Fruit fly (Drosophila melanogaster): Measurements from ENCODE around the gene CG12375.
A peak's percentile ranks its signal among the peaks of the same experiment; 100 is the strongest.

The CG12375 gene

DNA sequence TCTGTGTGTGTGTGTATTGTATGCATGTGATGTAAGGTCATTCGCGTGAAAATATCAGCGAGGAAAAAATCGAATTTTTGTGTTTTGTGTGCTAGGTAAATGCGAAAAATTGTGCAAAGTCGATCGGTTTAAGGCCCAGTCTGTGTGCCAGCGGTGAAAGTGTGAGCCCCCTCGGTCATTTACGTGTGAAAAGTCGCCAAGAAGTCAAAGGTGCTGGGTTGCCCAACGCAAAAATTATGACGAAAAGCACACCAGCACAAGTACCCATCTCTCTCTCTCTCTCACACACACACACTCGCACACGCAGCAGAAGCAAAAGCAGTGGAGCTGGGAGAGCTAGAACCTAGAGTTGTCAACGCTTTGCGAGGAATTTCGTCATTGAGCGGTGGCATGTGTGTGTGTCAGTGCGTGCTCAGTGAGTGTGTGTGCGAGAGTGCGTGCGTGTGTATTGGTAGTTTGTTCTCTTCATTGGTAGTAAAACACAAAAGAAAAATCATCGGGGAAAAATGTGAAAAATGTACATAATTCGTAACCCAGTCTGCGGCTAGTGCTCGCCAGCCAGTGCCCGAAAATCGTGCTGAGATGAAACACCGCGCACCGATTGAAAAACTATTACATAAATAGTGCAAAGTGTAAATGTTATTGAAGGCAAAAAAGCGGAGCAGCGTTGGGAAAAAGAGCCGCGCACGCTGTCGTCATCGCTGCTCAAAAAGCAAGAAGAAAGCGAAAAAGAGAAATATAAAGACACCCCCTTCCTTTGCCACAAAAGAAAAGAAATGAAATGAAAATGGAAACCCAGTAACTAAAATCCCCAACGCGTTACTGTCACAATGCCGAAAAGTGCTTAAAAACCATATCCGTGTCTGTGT is 43.0 kb downstream of the CG12375 start (continued):
- no peak for TF ChIP-seq kni (GFP tag; optimal IDR thresholded peaks at IDR 0.05)
- TF ChIP-seq CG11723 (GFP tag; optimal IDR thresholded peaks at IDR 0.05) = no peak
- no peak for TF ChIP-seq ap (GFP tag; IDR thresholded peaks at IDR 0.05)
- TF ChIP-seq CG30431 (GFP tag; optimal IDR thresholded peaks at IDR 0.05) = no peak
- no peak for TF ChIP-seq Antp (GFP tag; optimal IDR thresholded peaks at IDR 0.05)
- TF ChIP-seq sens (GFP tag) = peak; percentile 70
- TF ChIP-seq CG13287 (GFP tag; IDR thresholded peaks at IDR 0.05; ENCODE audit: partially characterized antibody) = no peak
- no peak for TF ChIP-seq schlank (tag; optimal IDR thresholded peaks at IDR 0.05)
- no peak for TF ChIP-seq CG11504 (tag; optimal IDR thresholded peaks at IDR 0.05)
- TF ChIP-seq vfl (GFP tag; optimal IDR thresholded peaks at IDR 0.05) = no peak
- no peak; the same call in 1 of the 2 replicates for TF ChIP-seq sob (GFP tag; IDR thresholded peaks at IDR 0.05)
- TF ChIP-seq CG32767 (GFP tag; IDR thresholded peaks at IDR 0.05) = no peak
- TF ChIP-seq CG7963 (GFP tag; IDR thresholded peaks at IDR 0.05; ENCODE audit: partially characterized antibody) = no peak
- TF ChIP-seq CG16863 (GFP tag; optimal IDR thresholded peaks at IDR 0.05) = no peak
- no peak for TF ChIP-seq CG10147 (GFP tag; optimal IDR thresholded peaks at IDR 0.05)
- no peak for TF ChIP-seq CG8765 (GFP tag; IDR thresholded peaks at IDR 0.05)
- 0 out of 2 replicates have a peak, but pooled peaks have one; percentile 4 for TF ChIP-seq aop (GFP tag; IDR thresholded peaks at IDR 0.05)
- TF ChIP-seq sug (tag; optimal IDR thresholded peaks at IDR 0.05) = no peak
- TF ChIP-seq CG2202 (tag; optimal IDR thresholded peaks at IDR 0.05) = no peak
- TF ChIP-seq pzg (GFP tag; optimal IDR thresholded peaks at IDR 0.05) = peak; percentile 4
- TF ChIP-seq CG14710 (tag; optimal IDR thresholded peaks at IDR 0.05) = no peak
- no peak for TF ChIP-seq Ada2b (GFP tag; IDR thresholded peaks at IDR 0.05)
- TF ChIP-seq Side (GFP tag; optimal IDR thresholded peaks at IDR 0.05) = no peak
- TF ChIP-seq rib (GFP tag; IDR thresholded peaks at IDR 0.05) = no peak
- TF ChIP-seq ken (GFP tag; IDR thresholded peaks at IDR 0.05) = no peak
- no peak for TF ChIP-seq CG7372 (GFP tag; IDR thresholded peaks at IDR 0.05)
- no peak for TF ChIP-seq NC2α (GFP tag; optimal IDR thresholded peaks at IDR 0.05)
- no peak for TF ChIP-seq az2 (GFP tag; optimal IDR thresholded peaks at IDR 0.05)
- peak; percentile 68 for TF ChIP-seq YL-1 (GFP tag; optimal IDR thresholded peaks at IDR 0.05)
- TF ChIP-seq CG9215 (GFP tag; IDR thresholded peaks at IDR 0.05) = 0 out of 2 replicates have a peak, but pooled peaks have one; percentile 19
- no peak for TF ChIP-seq BtbVII (GFP tag; optimal IDR thresholded peaks at IDR 0.05)
- TF ChIP-seq gfzf (GFP tag; optimal IDR thresholded peaks at IDR 0.05) = no peak
- TF ChIP-seq ssp (GFP tag; IDR thresholded peaks at IDR 0.05) = no peak
- peak; percentile 32; the same call in 1 of the 2 replicates for TF ChIP-seq Bgb (GFP tag; IDR thresholded peaks at IDR 0.05; ENCODE audit: partially characterized antibody)
- TF ChIP-seq CG31441 (GFP tag; IDR thresholded peaks at IDR 0.05) = no peak; the same call in 1 of the 2 replicates
- TF ChIP-seq slbo (GFP tag; IDR thresholded peaks at IDR 0.05) = 0 out of 2 replicates have a peak, but pooled peaks have one; percentile 31
- no peak for TF ChIP-seq CG1602 (GFP tag; optimal IDR thresholded peaks at IDR 0.05)
- no peak for TF ChIP-seq Oli (tag; optimal IDR thresholded peaks at IDR 0.05)
- TF ChIP-seq BEAF-32 (GFP tag; optimal IDR thresholded peaks at IDR 0.05) = no peak
- peak; percentile 17; the same call in 1 of the 2 replicates for TF ChIP-seq MBD-R2 (GFP tag; IDR thresholded peaks at IDR 0.05)
- no peak for TF ChIP-seq CG3838 (GFP tag; optimal IDR thresholded peaks at IDR 0.05)
- TF ChIP-seq CG8924 (tag; optimal IDR thresholded peaks at IDR 0.05) = peak; percentile 8
- peak; percentile 12 for TF ChIP-seq ewg (GFP tag; optimal IDR thresholded peaks at IDR 0.05)
- peak; percentile 16 for TF ChIP-seq CG5180 (GFP tag; optimal IDR thresholded peaks at IDR 0.05)
- no peak for TF ChIP-seq CG9932 (GFP tag; IDR thresholded peaks at IDR 0.05)
- no peak for TF ChIP-seq dmrt11E (tag; optimal IDR thresholded peaks at IDR 0.05)
- TF ChIP-seq Dad (GFP tag; optimal IDR thresholded peaks at IDR 0.05) = no peak
- no peak for TF ChIP-seq Rx (GFP tag; IDR thresholded peaks at IDR 0.05)
- TF ChIP-seq CG6689 (GFP tag; IDR thresholded peaks at IDR 0.05) = no peak
